Fruit fly (Drosophila melanogaster): ENCODE measurements around the gene CG32945.

- TF ChIP-seq psq (optimal IDR thresholded peaks at IDR 0.05) (no peak), Dll (optimal IDR thresholded peaks at IDR 0.05) (no peak), CG8478 (optimal IDR thresholded peaks at IDR 0.05) (no peak), usp (GFP tag; optimal IDR thresholded peaks at IDR 0.05) (no peak), pan (optimal IDR thresholded peaks at IDR 0.05) (no peak)
Measured at dm6 chr3R:4578544-4578943, at the start of gene CG32945.
